Worm (Caenorhabditis elegans): ENCODE results near the gene T19E7.6.

DNA sequence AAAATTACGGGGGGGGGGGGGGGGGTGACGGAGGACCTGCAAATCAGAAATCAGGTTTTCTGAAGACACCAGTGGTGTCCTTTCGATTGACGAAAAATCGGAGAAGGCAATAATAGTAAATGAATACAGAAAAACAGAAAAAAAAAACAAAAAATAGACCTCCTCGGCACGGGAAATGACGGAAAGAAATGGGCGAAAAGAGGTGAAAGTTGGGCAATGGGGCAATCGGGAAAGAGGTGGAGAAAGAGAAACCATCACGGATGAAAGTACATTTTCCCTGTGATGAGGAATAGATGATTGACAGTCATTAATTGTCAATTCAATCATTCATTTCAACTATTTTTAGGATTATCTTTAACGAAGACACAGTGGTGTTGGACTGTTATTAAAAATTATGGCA is 34.6 kb upstream of the T19E7.6 start:
- TF ChIP-seq ama-1 (optimal IDR thresholded peaks at IDR 0.05) (no peak), ztf-4 (tag; optimal IDR thresholded peaks at IDR 0.05) (no peak)
